Worm (Caenorhabditis elegans): ENCODE results near the gene T03G11.9.

Gene T03G11.9

ce11 chrX:5151403-5151802, 32.6 kb upstream of the T03G11.9 start:
- TF ChIP-seq jun-1 (tag; optimal IDR thresholded peaks at IDR 0.05) (no peak), ceh-16 (tag; optimal IDR thresholded peaks at IDR 0.05) (no peak), ceh-9 (tag; optimal IDR thresholded peaks at IDR 0.05) (no peak), fkh-10 (GFP tag; optimal IDR thresholded peaks at IDR 0.05) (no peak), ZK546.5 (tag; optimal IDR thresholded peaks at IDR 0.05) (no peak), mml-1 (tag; optimal IDR thresholded peaks at IDR 0.05) (no peak), nhr-77 (tag; optimal IDR thresholded peaks at IDR 0.05) (no peak), nhr-237 (tag; optimal IDR thresholded peaks at IDR 0.05) (no peak), eor-1 (tag; optimal IDR thresholded peaks at IDR 0.05) (no peak), nhr-76 (tag; optimal IDR thresholded peaks at IDR 0.05) (no peak), nhr-43 (tag; optimal IDR thresholded peaks at IDR 0.05; ENCODE audit: poor library complexity, severe bottlenecking) (no peak), egl-5 (tag; optimal IDR thresholded peaks at IDR 0.05) (no peak), skn-1 (tag; optimal IDR thresholded peaks at IDR 0.05) (no peak), nhr-67 (tag; optimal IDR thresholded peaks at IDR 0.05) (no peak), elt-2 (tag; optimal IDR thresholded peaks at IDR 0.05) (no peak), lsy-12 (tag; optimal IDR thresholded peaks at IDR 0.05) (no peak), nhr-23 (tag; optimal IDR thresholded peaks at IDR 0.05) (no peak), ztf-11 (tag; optimal IDR thresholded peaks at IDR 0.05) (no peak), ztf-4 (tag; optimal IDR thresholded peaks at IDR 0.05) (no peak), ceh-82 (tag; optimal IDR thresholded peaks at IDR 0.05) (no peak)

DNA sequence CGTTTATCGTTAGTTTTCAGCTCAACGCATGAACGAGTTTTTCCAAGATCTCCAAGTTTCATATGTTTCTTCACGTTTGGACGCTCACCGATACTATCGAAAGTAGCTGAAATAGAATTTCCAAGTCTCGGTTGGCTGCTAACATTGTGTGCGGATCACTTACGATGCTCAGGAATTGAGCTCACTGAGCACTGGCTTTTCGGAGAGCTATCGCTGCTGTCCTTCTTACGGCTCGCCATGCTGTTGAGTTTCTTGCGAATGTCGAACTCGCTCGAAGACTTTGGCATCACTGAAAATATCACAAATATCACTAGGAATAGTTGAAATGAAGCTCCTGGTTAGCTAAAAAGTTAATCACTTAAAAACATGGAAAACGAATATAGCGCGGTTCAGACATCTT, 32.2 kb upstream of the T03G11.9 start:
- TF ChIP-seq nhr-11 (tag; optimal IDR thresholded peaks at IDR 0.05) (no peak), unc-62 (GFP tag; optimal IDR thresholded peaks at IDR 0.05) (no peak), elt-3 (tag; optimal IDR thresholded peaks at IDR 0.05) (no peak), nhr-43 (tag; optimal IDR thresholded peaks at IDR 0.05; ENCODE audit: poor library complexity, severe bottlenecking) (no peak), jun-1 (tag; optimal IDR thresholded peaks at IDR 0.05) (no peak)

DNA sequence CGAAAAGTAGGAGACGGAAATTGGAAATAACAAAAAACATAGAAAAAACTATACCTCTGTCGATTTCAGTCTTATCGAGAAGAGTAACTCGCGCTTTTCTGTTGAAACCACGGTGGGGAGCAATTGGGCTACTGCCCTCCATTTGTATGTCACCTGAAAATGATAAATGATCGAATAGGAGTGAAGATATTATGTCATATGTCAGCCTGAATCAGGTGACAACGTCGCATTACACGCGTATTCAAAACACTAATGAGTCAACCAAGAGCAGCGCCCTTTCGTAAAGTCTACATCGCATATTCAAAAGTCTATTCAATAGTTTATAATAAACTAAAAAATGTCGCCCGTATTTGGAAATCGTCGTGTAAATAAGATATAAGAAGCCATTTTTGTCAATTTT, 31.1 kb upstream of the T03G11.9 start:
- TF ChIP-seq lin-15B (tag; optimal IDR thresholded peaks at IDR 0.05) (no peak), mml-1 (tag; optimal IDR thresholded peaks at IDR 0.05) (no peak), aly-2 (tag; optimal IDR thresholded peaks at IDR 0.05) (no peak), nhr-67 (tag; optimal IDR thresholded peaks at IDR 0.05) (no peak), unc-62 (GFP tag; optimal IDR thresholded peaks at IDR 0.05) (no peak), elt-1 (tag; optimal IDR thresholded peaks at IDR 0.05) (no peak)

- no peak for TF ChIP-seq ceh-82 (tag; optimal IDR thresholded peaks at IDR 0.05)
- TF ChIP-seq nhr-12 (tag; optimal IDR thresholded peaks at IDR 0.05): no peak
- TF ChIP-seq mdl-1 (tag; optimal IDR thresholded peaks at IDR 0.05): no peak
- no peak for TF ChIP-seq fos-1 (tag; optimal IDR thresholded peaks at IDR 0.05)
- TF ChIP-seq pha-4 (tag; optimal IDR thresholded peaks at IDR 0.05): no peak
Measured at ce11 chrX:5154278-5154677, 29.8 kb upstream of the T03G11.9 start, which contains the start of gene C31H2.3. C31H2.3 (minus strand) TSS chrX:5154378.

DNA sequence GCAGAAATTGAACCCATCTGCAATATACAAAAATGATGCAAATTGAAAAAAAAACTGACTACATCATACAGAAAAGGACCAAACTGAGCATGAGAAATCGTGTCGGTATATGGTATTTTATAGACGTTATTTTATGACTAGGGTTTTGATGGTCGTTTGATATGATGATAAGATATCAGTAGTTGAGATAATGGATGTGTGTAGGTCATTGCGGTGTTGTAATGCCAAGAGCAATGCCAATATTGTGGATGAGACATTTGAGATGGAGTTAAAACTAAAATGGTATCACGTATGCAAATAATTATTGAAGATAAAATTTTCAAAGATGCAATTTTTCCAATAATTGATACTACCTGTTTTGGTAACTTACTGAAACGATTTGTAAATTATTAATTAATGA, 24.4 kb upstream of the T03G11.9 start, which contains the start of gene C31H2.4:
Gene C31H2.4 (minus strand): TSS at position 19 of the 400 bp plus-strand sequence.
- TF ChIP-seq pqm-1 (tag; optimal IDR thresholded peaks at IDR 0.05): peak; percentile 16
- no peak for TF ChIP-seq mdl-1 (tag; optimal IDR thresholded peaks at IDR 0.05)
- TF ChIP-seq elt-2 (tag; optimal IDR thresholded peaks at IDR 0.05): peak; percentile 63
- no peak for TF ChIP-seq ztf-4 (tag; optimal IDR thresholded peaks at IDR 0.05)

- TF ChIP-seq lin-15B (tag; optimal IDR thresholded peaks at IDR 0.05) (no peak), pqm-1 (tag; optimal IDR thresholded peaks at IDR 0.05) (no peak), lin-39 (tag; optimal IDR thresholded peaks at IDR 0.05) (no peak), jun-1 (tag; optimal IDR thresholded peaks at IDR 0.05) (no peak), mml-1 (tag; optimal IDR thresholded peaks at IDR 0.05) (no peak), ceh-28 (tag; optimal IDR thresholded peaks at IDR 0.05) (no peak), nhr-23 (tag; optimal IDR thresholded peaks at IDR 0.05) (no peak), elt-3 (tag; optimal IDR thresholded peaks at IDR 0.05) (no peak), zag-1 (tag; optimal IDR thresholded peaks at IDR 0.05) (no peak), unc-39 (tag; optimal IDR thresholded peaks at IDR 0.05) (no peak), fkh-2 (tag; optimal IDR thresholded peaks at IDR 0.05) (no peak), nhr-43 (tag; optimal IDR thresholded peaks at IDR 0.05; ENCODE audit: poor library complexity, severe bottlenecking) (no peak), ztf-11 (tag; optimal IDR thresholded peaks at IDR 0.05) (no peak), eor-1 (tag; optimal IDR thresholded peaks at IDR 0.05) (no peak), elt-1 (tag; optimal IDR thresholded peaks at IDR 0.05) (no peak)
Measured at ce11 chrX:5162755-5163154, 21.3 kb upstream of the T03G11.9 start, which contains the start of gene EGAP5.1. EGAP5.1 (plus strand) TSS chrX:5163055.

Data from whole organism, L3 larva.